Fruit fly (Drosophila melanogaster): Measurements from ENCODE around the gene Pgam5.

Pgam5 gene

dm6 chrX:1900123-1900818 lies 26.9 kb upstream of the Pgam5 start, which contains the start of gene arm (continued):
- no peak; the same call in 1 of the 2 replicates for TF ChIP-seq CG13287 (GFP tag; IDR thresholded peaks at IDR 0.05; ENCODE audit: partially characterized antibody)
- no peak for TF ChIP-seq Mrtf (GFP tag; IDR thresholded peaks at IDR 0.05)
- TF ChIP-seq CG5180 (GFP tag; optimal IDR thresholded peaks at IDR 0.05), result no peak
- no peak for TF ChIP-seq crp (GFP tag; optimal IDR thresholded peaks at IDR 0.05)
- TF ChIP-seq CG30431 (GFP tag; optimal IDR thresholded peaks at IDR 0.05), result no peak
- no peak for TF ChIP-seq pnt (GFP tag; optimal IDR thresholded peaks at IDR 0.05)
- TF ChIP-seq CG3726 (GFP tag; IDR thresholded peaks at IDR 0.05), result no peak
- peak; percentile 85 for TF ChIP-seq E2f2 (GFP tag; IDR thresholded peaks at IDR 0.05)
- TF ChIP-seq CG1233 (GFP tag; optimal IDR thresholded peaks at IDR 0.05), result no peak
- TF ChIP-seq CG2678 (tag; optimal IDR thresholded peaks at IDR 0.05), result no peak
- no peak for TF ChIP-seq CG8478 (optimal IDR thresholded peaks at IDR 0.05)
- TF ChIP-seq unc-4 (GFP tag; IDR thresholded peaks at IDR 0.05; ENCODE audit: partially characterized antibody), result no peak
- no peak for TF ChIP-seq odd (GFP tag; optimal IDR thresholded peaks at IDR 0.05)
- no peak for TF ChIP-seq NfI (GFP tag; optimal IDR thresholded peaks at IDR 0.05)
- no peak for TF ChIP-seq CG9437 (GFP tag; optimal IDR thresholded peaks at IDR 0.05)
- TF ChIP-seq CG14441 (GFP tag; IDR thresholded peaks at IDR 0.05), result no peak
- TF ChIP-seq CG6791 (GFP tag; IDR thresholded peaks at IDR 0.05; ENCODE audit: partially characterized antibody), result no peak
- TF ChIP-seq vfl (GFP tag; optimal IDR thresholded peaks at IDR 0.05), result no peak
- no peak for TF ChIP-seq stwl (tag; optimal IDR thresholded peaks at IDR 0.05)
- no peak for TF ChIP-seq ind (GFP tag; optimal IDR thresholded peaks at IDR 0.05)
- TF ChIP-seq eyg (GFP tag; optimal IDR thresholded peaks at IDR 0.05), result no peak
- TF ChIP-seq CG10267 (tag; optimal IDR thresholded peaks at IDR 0.05), result peak; percentile 19
- peak; percentile 10 for TF ChIP-seq jumu (GFP tag; optimal IDR thresholded peaks at IDR 0.05)
- TF ChIP-seq mld (GFP tag; IDR thresholded peaks at IDR 0.05; ENCODE audit: partially characterized antibody), result no peak
- no peak for TF ChIP-seq CG11695 (GFP tag; IDR thresholded peaks at IDR 0.05)
- no peak for TF ChIP-seq Hr51 (GFP tag; optimal IDR thresholded peaks at IDR 0.05)
- no peak for TF ChIP-seq otp (GFP tag; IDR thresholded peaks at IDR 0.05)
- no peak for TF ChIP-seq Oli (tag; optimal IDR thresholded peaks at IDR 0.05)
- peak; percentile 29 for TF ChIP-seq pzg (GFP tag; optimal IDR thresholded peaks at IDR 0.05)
- TF ChIP-seq CG3281 (GFP tag; optimal IDR thresholded peaks at IDR 0.05), result no peak
- no peak for TF ChIP-seq nom (GFP tag; optimal IDR thresholded peaks at IDR 0.05)
- TF ChIP-seq salm (tag; optimal IDR thresholded peaks at IDR 0.05), result no peak
- no peak for TF ChIP-seq zf30C (GFP tag; optimal IDR thresholded peaks at IDR 0.05)
- no peak for TF ChIP-seq CG15073 (GFP tag; optimal IDR thresholded peaks at IDR 0.05)
- TF ChIP-seq Dref (GFP tag; IDR thresholded peaks at IDR 0.05), result peak; percentile 65
- no peak for TF ChIP-seq GATAe (GFP tag; conservative IDR thresholded peaks at IDR 0.05)
- peak; percentile 24 for TF ChIP-seq CG17802 (tag; optimal IDR thresholded peaks at IDR 0.05)
- no peak for TF ChIP-seq nau (GFP tag; optimal IDR thresholded peaks at IDR 0.05)
- no peak for TF ChIP-seq bbx (GFP tag; IDR thresholded peaks at IDR 0.05; ENCODE audit: partially characterized antibody)
- no peak for TF ChIP-seq caup (GFP tag; optimal IDR thresholded peaks at IDR 0.05; ENCODE audit: severe bottlenecking)
- no peak for TF ChIP-seq danr (GFP tag; IDR thresholded peaks at IDR 0.05)
- no peak for TF ChIP-seq en (GFP tag; optimal IDR thresholded peaks at IDR 0.05)
- TF ChIP-seq CG16863 (GFP tag; optimal IDR thresholded peaks at IDR 0.05), result no peak
- no peak for TF ChIP-seq sima (GFP tag; optimal IDR thresholded peaks at IDR 0.05)
- TF ChIP-seq CG12659 (GFP tag; optimal IDR thresholded peaks at IDR 0.05), result peak; percentile 6
- no peak for TF ChIP-seq br (optimal IDR thresholded peaks at IDR 0.05)
- no peak for TF ChIP-seq CG11085 (GFP tag; IDR thresholded peaks at IDR 0.05)
- TF ChIP-seq dmrt99B (tag; optimal IDR thresholded peaks at IDR 0.05), result no peak
- no peak for TF ChIP-seq Hr3 (GFP tag; optimal IDR thresholded peaks at IDR 0.05)
- 0 out of 2 replicates have a peak, but pooled peaks have one; percentile 9 for TF ChIP-seq CG32767 (GFP tag; IDR thresholded peaks at IDR 0.05)

All from whole organism, embryonic.